Fruit fly (Drosophila melanogaster): Measurements from ENCODE around the gene CG10565.

CG10565 gene

dm6 chr3L:21108454-21108853 lies 27.7 kb downstream of the CG10565 start:
- TF ChIP-seq Crg-1 (GFP tag; optimal IDR thresholded peaks at IDR 0.05) (no peak), pad (GFP tag; optimal IDR thresholded peaks at IDR 0.05) (no peak), CG5204 (GFP tag; optimal IDR thresholded peaks at IDR 0.05) (no peak), CG12768 (GFP tag; optimal IDR thresholded peaks at IDR 0.05) (no peak), cnc (optimal IDR thresholded peaks at IDR 0.05) (no peak), CG11617 (GFP tag; optimal IDR thresholded peaks at IDR 0.05) (no peak), CG7045 (GFP tag; optimal IDR thresholded peaks at IDR 0.05) (no peak), kay (GFP tag; ENCODE audit: borderline replicate concordance) (no peak), cic (GFP tag; optimal IDR thresholded peaks at IDR 0.05) (no peak), ovo (GFP tag; optimal IDR thresholded peaks at IDR 0.05) (no peak), CG7101 (tag; optimal IDR thresholded peaks at IDR 0.05) (no peak)

- no peak for TF ChIP-seq cic (GFP tag; optimal IDR thresholded peaks at IDR 0.05)
- TF ChIP-seq ovo (GFP tag; optimal IDR thresholded peaks at IDR 0.05) = no peak
- TF ChIP-seq cnc (optimal IDR thresholded peaks at IDR 0.05) = no peak
- no peak for TF ChIP-seq Crg-1 (GFP tag; optimal IDR thresholded peaks at IDR 0.05)
Observed at dm6 chr3L:21106883-21107282, 29.3 kb downstream of the CG10565 start.

DNA sequence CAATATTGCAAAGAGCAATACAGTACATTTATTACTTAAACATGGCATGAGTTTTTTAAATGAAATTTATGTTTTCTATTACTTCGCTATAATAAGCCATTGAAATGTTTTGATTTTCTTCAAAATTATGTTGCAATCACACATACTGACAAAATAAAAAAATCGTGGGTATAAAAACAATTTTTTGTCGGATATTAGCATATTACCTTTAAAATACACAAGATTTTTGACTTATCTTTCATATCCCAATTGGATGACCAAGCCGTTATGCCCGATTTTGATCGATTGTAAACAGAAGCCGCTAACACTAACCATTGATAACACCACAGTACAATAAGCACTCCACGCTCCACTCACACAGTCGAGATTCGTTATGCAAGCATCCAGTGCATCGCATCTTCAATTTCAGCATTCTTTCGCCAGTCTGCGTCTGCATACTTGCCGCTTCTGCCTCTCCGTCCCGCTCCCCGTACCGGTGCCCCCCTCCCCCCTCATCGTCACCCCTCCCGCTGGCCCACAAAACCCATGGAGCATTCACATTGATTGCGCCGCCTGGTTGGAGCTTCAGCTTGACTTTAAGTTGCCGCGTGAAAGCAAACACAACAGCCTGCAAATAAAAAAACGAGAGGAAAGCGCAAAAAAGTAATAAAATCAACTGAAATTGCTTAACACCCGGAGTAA lies 31.7 kb downstream of the CG10565 start:
- TF ChIP-seq Crg-1 (GFP tag; optimal IDR thresholded peaks at IDR 0.05) (no peak), tj (GFP tag; optimal IDR thresholded peaks at IDR 0.05) (peak; percentile 16)

DNA sequence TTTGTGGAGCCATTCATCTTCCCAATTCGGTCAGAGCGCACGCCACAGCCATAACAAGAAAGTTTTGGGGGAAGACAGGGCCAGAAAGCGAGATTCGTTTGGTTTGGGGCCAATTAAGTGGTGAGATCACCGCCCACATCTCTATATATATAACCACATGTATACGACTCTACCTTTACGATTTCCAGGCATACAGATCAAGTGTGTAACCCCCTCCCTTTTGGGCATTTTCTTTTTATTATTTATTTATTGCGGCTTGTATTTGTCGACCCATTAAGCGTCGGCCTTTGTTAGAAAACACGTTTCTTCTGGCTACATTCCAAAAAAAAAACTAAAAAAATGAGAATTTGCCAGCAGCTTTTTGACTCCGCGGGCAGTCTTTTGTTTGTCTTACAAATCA lies 34.8 kb downstream of the CG10565 start:
- TF ChIP-seq CG1620 (GFP tag; optimal IDR thresholded peaks at IDR 0.05) (no peak), pad (GFP tag; optimal IDR thresholded peaks at IDR 0.05) (no peak), CG12768 (GFP tag; optimal IDR thresholded peaks at IDR 0.05) (no peak), Clk (GFP tag; optimal IDR thresholded peaks at IDR 0.05) (no peak), CG33017 (tag; optimal IDR thresholded peaks at IDR 0.05) (no peak), cnc (optimal IDR thresholded peaks at IDR 0.05) (no peak), CG7045 (GFP tag; optimal IDR thresholded peaks at IDR 0.05) (no peak), ovo (GFP tag; optimal IDR thresholded peaks at IDR 0.05) (no peak), bab1 (GFP tag; optimal IDR thresholded peaks at IDR 0.05) (no peak), Mnt (GFP tag; optimal IDR thresholded peaks at IDR 0.05) (no peak), toe (GFP tag; optimal IDR thresholded peaks at IDR 0.05) (no peak), CG11617 (GFP tag; optimal IDR thresholded peaks at IDR 0.05) (no peak), CG5204 (GFP tag; optimal IDR thresholded peaks at IDR 0.05) (no peak), CG14711 (tag; optimal IDR thresholded peaks at IDR 0.05) (no peak), CG7101 (tag; optimal IDR thresholded peaks at IDR 0.05) (no peak), cic (GFP tag; optimal IDR thresholded peaks at IDR 0.05) (no peak), Crg-1 (GFP tag; optimal IDR thresholded peaks at IDR 0.05) (no peak), tj (GFP tag; optimal IDR thresholded peaks at IDR 0.05) (no peak), Hr96 (GFP tag; optimal IDR thresholded peaks at IDR 0.05) (no peak), kay (GFP tag; ENCODE audit: borderline replicate concordance) (no peak)

DNA sequence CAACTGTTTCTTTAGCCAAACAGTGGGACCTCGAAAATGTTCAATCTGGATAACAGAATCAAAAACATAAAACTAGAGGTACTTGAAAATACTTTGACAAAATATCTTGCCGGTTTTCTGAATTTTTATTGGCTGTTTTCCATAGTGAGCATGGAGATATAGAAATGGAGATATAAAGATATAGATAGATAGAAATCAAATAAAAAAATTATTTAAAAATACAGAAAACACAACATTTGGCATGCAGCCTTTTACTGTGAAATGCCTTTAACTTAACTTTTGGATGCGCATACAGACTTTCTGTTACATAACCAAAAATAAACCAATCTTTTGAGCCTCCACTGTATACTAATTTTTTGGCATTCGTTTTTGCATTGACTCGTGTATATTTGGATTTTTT lies 35.7 kb downstream of the CG10565 start:
- TF ChIP-seq CG5204 (GFP tag; optimal IDR thresholded peaks at IDR 0.05) (no peak), CG11617 (GFP tag; optimal IDR thresholded peaks at IDR 0.05) (no peak), CG1620 (GFP tag; optimal IDR thresholded peaks at IDR 0.05) (no peak), cic (GFP tag; optimal IDR thresholded peaks at IDR 0.05) (no peak)

DNA sequence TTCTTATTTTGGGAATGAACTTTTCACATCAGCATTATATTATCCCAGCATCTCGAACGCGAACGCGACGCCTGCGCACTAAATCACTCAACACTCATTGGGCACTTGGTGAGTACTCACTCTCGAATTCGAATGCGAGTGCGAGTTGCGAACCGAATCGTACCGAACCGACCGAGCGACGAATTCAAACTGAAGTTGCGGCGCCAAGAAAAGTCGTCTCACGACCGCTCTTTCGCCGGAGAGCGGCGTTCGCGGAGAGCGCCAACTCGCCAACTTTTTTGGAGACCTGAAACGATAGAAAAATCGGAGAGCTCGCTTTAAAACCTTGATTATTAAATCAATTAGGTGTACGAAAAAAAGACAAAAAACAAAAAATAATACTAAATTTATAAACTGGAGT lies 36.2 kb downstream of the CG10565 start:
- TF ChIP-seq tj (GFP tag; optimal IDR thresholded peaks at IDR 0.05) (peak; percentile 34), toe (GFP tag; optimal IDR thresholded peaks at IDR 0.05) (no peak), bab1 (GFP tag; optimal IDR thresholded peaks at IDR 0.05) (peak; percentile 1)

dm6 chr3L:21099019-21099447 lies 37.1 kb downstream of the CG10565 start:
- no peak for TF ChIP-seq cic (GFP tag; optimal IDR thresholded peaks at IDR 0.05)
- peak; percentile 26 for TF ChIP-seq kay (GFP tag; ENCODE audit: borderline replicate concordance)

- TF ChIP-seq pad (GFP tag; optimal IDR thresholded peaks at IDR 0.05) (no peak), Clk (GFP tag; optimal IDR thresholded peaks at IDR 0.05) (no peak), Hr96 (GFP tag; optimal IDR thresholded peaks at IDR 0.05) (no peak), Mnt (GFP tag; optimal IDR thresholded peaks at IDR 0.05) (no peak), cic (GFP tag; optimal IDR thresholded peaks at IDR 0.05) (no peak), ovo (GFP tag; optimal IDR thresholded peaks at IDR 0.05) (no peak), CG5204 (GFP tag; optimal IDR thresholded peaks at IDR 0.05) (no peak), CG7101 (tag; optimal IDR thresholded peaks at IDR 0.05) (no peak), CG1620 (GFP tag; optimal IDR thresholded peaks at IDR 0.05) (no peak), CG11617 (GFP tag; optimal IDR thresholded peaks at IDR 0.05) (no peak), CG33017 (tag; optimal IDR thresholded peaks at IDR 0.05) (no peak), CG14711 (tag; optimal IDR thresholded peaks at IDR 0.05) (no peak), CG12768 (GFP tag; optimal IDR thresholded peaks at IDR 0.05) (no peak), cnc (optimal IDR thresholded peaks at IDR 0.05) (no peak)
Observed at dm6 chr3L:21098602-21099001, 37.6 kb downstream of the CG10565 start.
